Fruit fly (Drosophila melanogaster): ENCODE data around the gene p130CAS.

The p130CAS gene

dm6 chr3L:178445-178844 is 25.8 kb downstream of the p130CAS start:
- TF ChIP-seq h (optimal IDR thresholded peaks at IDR 0.05) = no peak
- TF ChIP-seq Sin3A (optimal IDR thresholded peaks at IDR 0.05) = no peak
- TF ChIP-seq Myc (optimal IDR thresholded peaks at IDR 0.05) = no peak
- TF ChIP-seq psq (optimal IDR thresholded peaks at IDR 0.05) = no peak
- no peak for TF ChIP-seq insv (optimal IDR thresholded peaks at IDR 0.05)
- TF ChIP-seq ttk (optimal IDR thresholded peaks at IDR 0.05) = no peak

DNA sequence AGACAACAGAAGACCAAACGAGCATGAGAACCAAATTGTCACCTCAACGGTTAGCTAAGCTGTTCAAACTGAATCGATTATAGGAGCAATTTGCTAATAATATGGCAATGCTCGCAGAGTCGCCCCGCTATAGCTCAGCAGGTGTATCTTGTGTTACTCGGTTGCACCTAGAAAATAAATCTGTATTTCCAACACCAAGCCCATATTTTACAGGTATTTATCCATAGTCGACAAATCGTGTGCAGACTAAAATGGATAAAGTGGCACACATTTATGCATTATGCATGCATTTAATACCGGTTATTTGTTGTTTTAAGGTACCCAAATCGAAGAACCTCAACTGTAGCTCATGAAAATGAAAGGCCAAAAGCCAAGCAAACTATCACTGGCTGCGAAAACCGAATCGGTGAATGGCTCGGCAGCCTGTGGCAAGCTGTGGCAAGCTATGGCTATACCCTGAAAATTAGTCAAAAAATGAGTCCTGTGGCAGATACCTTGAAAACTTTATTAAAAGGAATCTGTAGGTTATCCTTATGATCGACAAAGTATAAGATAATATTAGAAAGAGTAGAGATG is 26.3 kb downstream of the p130CAS start, which contains the start of gene Vdup1:
TSS of gene Vdup1 (minus strand) at position 51 of the 576 bp plus-strand sequence.
- TF ChIP-seq h (optimal IDR thresholded peaks at IDR 0.05) (no peak), insv (optimal IDR thresholded peaks at IDR 0.05) (no peak), psq (optimal IDR thresholded peaks at IDR 0.05) (no peak), ttk (optimal IDR thresholded peaks at IDR 0.05) (no peak), Sin3A (optimal IDR thresholded peaks at IDR 0.05) (no peak), Myc (optimal IDR thresholded peaks at IDR 0.05) (no peak)

DNA sequence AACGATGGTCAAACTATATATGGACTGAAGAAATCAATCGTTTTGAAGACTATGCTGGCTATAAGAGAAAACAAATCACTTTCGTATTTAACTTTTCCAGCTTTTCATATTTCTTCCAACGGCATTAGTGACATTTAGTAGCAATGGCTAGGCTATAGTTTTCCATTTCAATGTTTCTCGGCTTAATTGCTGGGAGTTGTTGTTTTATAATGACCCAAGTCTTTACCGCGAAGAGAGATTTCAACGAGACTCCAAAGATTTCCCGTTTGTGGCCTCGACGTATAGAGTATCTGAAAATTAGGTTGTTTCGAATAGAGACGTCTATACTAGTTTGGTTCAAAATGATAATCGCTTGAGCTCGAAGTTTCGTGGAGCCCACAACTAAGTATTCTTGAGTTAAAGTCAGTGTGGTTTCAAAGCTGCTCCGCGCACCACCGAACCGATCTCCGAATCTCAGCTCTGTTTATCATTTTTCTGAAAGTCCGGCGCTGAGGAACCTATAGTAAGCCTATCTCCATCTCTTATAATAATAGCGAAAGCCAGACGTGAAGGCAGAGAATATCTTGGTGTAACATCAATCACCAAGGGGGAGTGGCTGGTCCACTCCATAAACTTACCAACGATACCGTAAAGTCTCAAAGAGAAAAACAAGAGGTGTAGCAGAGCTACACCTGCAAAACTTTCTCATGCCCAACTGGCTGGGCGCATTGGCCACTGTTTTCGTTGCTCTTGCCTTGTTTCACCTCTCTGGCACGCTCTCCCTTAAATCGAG is 27.0 kb downstream of the p130CAS start, which contains the start of gene CG13875:
TSS of gene CG13875 (plus strand) at position 434 of the 772 bp plus-strand sequence.
- no peak for TF ChIP-seq Myc (optimal IDR thresholded peaks at IDR 0.05)
- no peak for TF ChIP-seq insv (optimal IDR thresholded peaks at IDR 0.05)
- TF ChIP-seq psq (optimal IDR thresholded peaks at IDR 0.05) = no peak
- no peak for TF ChIP-seq h (optimal IDR thresholded peaks at IDR 0.05)
- no peak for TF ChIP-seq ttk (optimal IDR thresholded peaks at IDR 0.05)
- no peak for TF ChIP-seq Sin3A (optimal IDR thresholded peaks at IDR 0.05)

dm6 chr3L:180262-180543 is 27.5 kb downstream of the p130CAS start:
- TF ChIP-seq h (optimal IDR thresholded peaks at IDR 0.05) (no peak), Sin3A (optimal IDR thresholded peaks at IDR 0.05) (no peak), psq (optimal IDR thresholded peaks at IDR 0.05) (no peak), ttk (optimal IDR thresholded peaks at IDR 0.05) (no peak), Myc (optimal IDR thresholded peaks at IDR 0.05) (no peak), insv (optimal IDR thresholded peaks at IDR 0.05) (no peak)

DNA sequence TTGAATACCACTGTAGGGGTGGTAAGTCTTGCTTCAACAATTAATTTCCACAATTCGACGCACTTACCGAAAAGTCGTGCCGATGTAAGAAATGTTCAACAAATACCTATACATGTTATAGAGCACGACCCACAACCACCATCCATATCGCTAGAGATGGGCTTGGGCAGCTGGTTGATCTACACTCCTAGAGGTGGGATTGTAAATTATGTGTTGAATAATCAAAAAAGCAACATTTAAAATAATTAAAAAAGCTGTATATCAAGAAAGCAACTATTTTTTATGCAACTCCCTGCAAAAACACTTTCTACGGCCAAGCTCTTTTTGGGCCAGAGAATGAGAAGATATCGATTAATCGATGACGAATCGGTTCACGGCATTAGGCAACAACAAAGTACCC is 31.6 kb downstream of the p130CAS start, which contains the start of the genes CG34140, Mkp and Mtch:
TSS of gene CG34140 (minus strand) at position 174 of the 400 bp plus-strand sequence.
TSS of gene Mkp (minus strand) at position 290 of the 400 bp plus-strand sequence.
TSS of gene Mtch (plus strand) at position 376 of the 400 bp plus-strand sequence.
- no peak for TF ChIP-seq ttk (optimal IDR thresholded peaks at IDR 0.05)
- no peak for TF ChIP-seq psq (optimal IDR thresholded peaks at IDR 0.05)
- TF ChIP-seq h (optimal IDR thresholded peaks at IDR 0.05) = no peak
- no peak for TF ChIP-seq Sin3A (optimal IDR thresholded peaks at IDR 0.05)
- TF ChIP-seq insv (optimal IDR thresholded peaks at IDR 0.05) = no peak
- TF ChIP-seq Myc (optimal IDR thresholded peaks at IDR 0.05) = no peak

- TF ChIP-seq ttk (optimal IDR thresholded peaks at IDR 0.05) (no peak), Myc (optimal IDR thresholded peaks at IDR 0.05) (no peak), Sin3A (optimal IDR thresholded peaks at IDR 0.05) (no peak), psq (optimal IDR thresholded peaks at IDR 0.05) (no peak), h (optimal IDR thresholded peaks at IDR 0.05) (no peak)
Measured at dm6 chr3L:199050-199745, 46.5 kb downstream of the p130CAS start.

DNA sequence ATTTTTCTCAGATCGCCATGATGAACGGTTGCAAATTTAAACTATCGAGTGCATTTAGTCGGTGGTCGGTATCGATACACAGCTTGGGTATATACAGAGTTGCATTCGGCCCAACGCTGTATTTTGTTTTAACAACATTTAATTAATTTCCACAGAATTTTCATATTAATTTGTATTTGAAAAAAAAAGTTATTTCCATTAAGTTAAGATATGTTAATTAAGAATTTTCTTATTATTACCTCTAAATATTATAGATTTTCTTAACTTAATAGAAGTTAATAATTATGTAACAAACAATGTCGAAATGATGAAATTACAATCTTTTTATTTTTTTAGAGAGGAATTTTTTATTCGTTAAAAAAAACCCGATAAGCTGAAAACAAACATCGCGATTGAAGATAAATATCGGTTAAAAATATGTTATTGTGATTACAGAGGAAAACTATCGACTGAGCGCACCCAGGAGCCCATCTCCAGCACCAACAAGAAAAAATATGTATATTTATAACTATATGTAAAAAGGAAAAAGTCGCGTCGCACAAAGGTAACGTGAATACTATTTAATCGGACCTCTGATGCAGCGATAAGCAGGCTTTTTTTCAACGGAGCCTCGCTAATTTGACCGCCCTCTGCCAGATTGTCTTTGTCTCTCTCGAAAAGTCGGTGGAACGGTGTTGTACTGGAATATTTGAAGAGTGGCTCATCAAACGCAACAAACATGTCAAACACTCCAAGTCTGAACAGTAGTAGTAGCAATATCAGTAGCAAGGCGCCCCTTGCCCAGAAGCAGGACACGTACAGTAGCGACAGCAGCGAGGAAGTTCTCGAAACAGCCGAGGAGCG is 47.3 kb downstream of the p130CAS start, which contains the start of the genes rno and mri:
TSS of gene rno (minus strand) at position 9 of the 843 bp plus-strand sequence.
TSS of gene mri (plus strand) at position 421 of the 843 bp plus-strand sequence.
- TF ChIP-seq psq (optimal IDR thresholded peaks at IDR 0.05) = no peak
- TF ChIP-seq insv (optimal IDR thresholded peaks at IDR 0.05) = no peak
- TF ChIP-seq Sin3A (optimal IDR thresholded peaks at IDR 0.05) = no peak
- TF ChIP-seq ttk (optimal IDR thresholded peaks at IDR 0.05) = no peak
- TF ChIP-seq Myc (optimal IDR thresholded peaks at IDR 0.05) = no peak
- no peak for TF ChIP-seq h (optimal IDR thresholded peaks at IDR 0.05)

- no peak for TF ChIP-seq h (optimal IDR thresholded peaks at IDR 0.05)
- TF ChIP-seq insv (optimal IDR thresholded peaks at IDR 0.05) = no peak
- no peak for TF ChIP-seq psq (optimal IDR thresholded peaks at IDR 0.05)
- TF ChIP-seq Sin3A (optimal IDR thresholded peaks at IDR 0.05) = no peak
- TF ChIP-seq Myc (optimal IDR thresholded peaks at IDR 0.05) = no peak
- TF ChIP-seq ttk (optimal IDR thresholded peaks at IDR 0.05) = no peak
Measured at dm6 chr3L:203536-204135, 51.0 kb downstream of the p130CAS start, which contains the start of gene NitFhit. Gene NitFhit, plus strand, starts transcription at chr3L:203730.

DNA sequence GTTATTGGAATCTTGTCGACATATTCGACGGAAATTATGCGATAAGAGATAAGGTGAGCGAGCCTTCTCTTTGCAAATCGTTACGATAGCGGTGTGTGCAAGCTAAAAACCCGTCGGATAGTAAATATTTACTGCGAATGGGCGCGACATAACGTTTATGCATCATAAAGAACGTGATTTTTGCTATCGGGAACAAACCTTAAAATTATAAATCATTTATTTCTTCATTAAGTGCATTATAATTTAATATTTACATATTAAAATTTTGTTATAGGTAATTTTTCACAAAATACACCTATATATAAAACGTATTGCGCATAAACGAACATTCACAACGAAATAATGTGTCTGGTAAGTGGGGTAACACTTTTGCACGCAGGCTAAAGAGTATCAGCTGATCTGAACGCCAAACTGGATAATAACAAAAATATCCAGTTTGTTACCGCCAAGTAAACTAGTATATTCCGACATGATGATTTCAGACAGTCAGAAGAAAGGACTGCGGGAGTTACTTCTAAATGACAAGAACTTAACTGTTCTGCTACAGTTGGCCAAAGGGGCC is 53.1 kb downstream of the p130CAS start, which contains the start of the genes Gk1 and CG13876:
TSS of gene Gk1 (minus strand) at position 122 of the 562 bp plus-strand sequence.
TSS of gene CG13876 (plus strand) at position 412 of the 562 bp plus-strand sequence.
- TF ChIP-seq Myc (optimal IDR thresholded peaks at IDR 0.05) (no peak), ttk (optimal IDR thresholded peaks at IDR 0.05) (no peak), insv (optimal IDR thresholded peaks at IDR 0.05) (no peak), psq (optimal IDR thresholded peaks at IDR 0.05) (no peak), Sin3A (optimal IDR thresholded peaks at IDR 0.05) (no peak), h (optimal IDR thresholded peaks at IDR 0.05) (no peak)

DNA sequence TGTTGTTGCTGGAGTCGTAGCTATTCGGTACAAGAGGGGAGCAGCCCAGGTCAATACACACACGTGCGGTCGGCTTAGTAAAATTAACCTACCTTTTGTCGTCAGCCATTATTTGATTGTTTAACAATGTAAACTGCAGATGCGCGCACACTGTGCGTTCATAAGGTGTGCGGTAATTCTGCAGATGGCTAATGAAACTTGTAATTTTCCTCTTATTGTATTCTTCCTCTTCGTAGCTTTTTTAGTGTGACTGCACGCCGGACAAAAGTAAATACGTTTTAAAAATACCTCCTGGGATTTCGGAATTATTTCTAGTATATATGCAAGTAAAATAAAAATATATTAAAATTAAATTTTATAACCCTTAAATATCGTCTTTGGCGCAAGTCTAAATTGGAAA is 58.5 kb downstream of the p130CAS start, which contains the start of gene Prp4k:
TSS of gene Prp4k (minus strand) at position 258 of the 400 bp plus-strand sequence.
- TF ChIP-seq ttk (optimal IDR thresholded peaks at IDR 0.05) (no peak), Myc (optimal IDR thresholded peaks at IDR 0.05) (no peak), Sin3A (optimal IDR thresholded peaks at IDR 0.05) (no peak), psq (optimal IDR thresholded peaks at IDR 0.05) (no peak), h (optimal IDR thresholded peaks at IDR 0.05) (no peak), insv (optimal IDR thresholded peaks at IDR 0.05) (no peak)
